Fruit fly (Drosophila melanogaster) whole organism, adult: ENCODE measurements around the gene CG12877.

Source experiments
- CG1620 ChIP-seq: fragments of 200-800 bp; sonication (Bioruptor generic); optimal IDR thresholded peaks from 2 replicates; lab custom pipeline; 2016; ENCODE audit warnings: missing biosample characterization, missing genetic modification characterization
- CG33017 ChIP-seq: fragments of 200-800 bp; sonication (Bioruptor generic); optimal IDR thresholded peaks from 2 replicates; lab custom pipeline; 2018; ENCODE audit warnings: missing biosample characterization, mild to moderate bottlenecking, missing genetic modification characterization, moderate library complexity
- CG7101 ChIP-seq: fragments of 200-800 bp; sonication (Bioruptor generic); optimal IDR thresholded peaks from 2 replicates; lab custom pipeline; 2018; ENCODE audit warnings: missing biosample characterization, mild to moderate bottlenecking, missing genetic modification characterization, moderate library complexity
- Mnt ChIP-seq: fragments of 200-800 bp; sonication (Bioruptor generic); optimal IDR thresholded peaks from 2 replicates; lab custom pipeline; 2016; ENCODE audit warnings: missing biosample characterization, mild to moderate bottlenecking, missing genetic modification characterization
- bab1 ChIP-seq: fragments of 200-800 bp; sonication (Bioruptor generic); optimal IDR thresholded peaks from 3 replicates; lab custom pipeline; 2019; ENCODE audit warnings: missing biosample characterization, mild to moderate bottlenecking, missing genetic modification characterization, moderate library complexity
- cic ChIP-seq: fragments of 200-800 bp; sonication (Bioruptor generic); optimal IDR thresholded peaks from 2 replicates; lab custom pipeline; 2017; ENCODE audit warnings: missing biosample characterization, mild to moderate bottlenecking, missing genetic modification characterization, moderate library complexity
- cnc ChIP-seq, 2 experiments: fragments of >200 bp; optimal IDR thresholded peaks; 2 replicates each; lab custom pipeline; 2017
- pad ChIP-seq: fragments of 200-800 bp; sonication (Bioruptor generic); optimal IDR thresholded peaks from 3 replicates; lab custom pipeline; 2017; ENCODE audit warnings: missing biosample characterization, missing genetic modification characterization, mild to moderate bottlenecking, moderate library complexity, missing genetic modification reagents

DNA sequence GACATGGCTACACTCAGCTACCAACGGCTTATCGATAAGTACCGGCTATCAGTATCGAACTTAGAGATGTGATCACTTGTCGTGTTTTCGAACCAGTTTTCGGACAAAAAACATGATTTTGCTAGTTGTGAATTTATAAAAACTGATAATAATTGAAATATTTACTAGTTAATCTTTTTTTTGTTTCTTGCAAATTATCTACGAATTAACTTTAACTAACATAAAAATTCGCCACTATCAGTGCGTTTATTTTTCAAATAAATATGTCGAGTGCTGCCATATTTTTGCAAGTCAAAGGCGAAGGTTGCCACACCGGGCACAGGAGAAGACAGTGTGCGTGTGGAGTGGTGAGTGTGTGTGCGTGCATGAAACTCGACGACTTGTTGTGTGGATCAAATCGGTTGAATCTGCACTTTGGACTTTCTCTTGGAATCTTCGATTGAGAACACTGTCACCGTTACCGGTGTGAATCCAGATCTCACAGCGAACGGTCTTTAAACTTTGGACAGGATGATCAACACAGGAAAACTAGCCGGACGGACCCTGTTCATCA is 29.6 kb upstream of the CG12877 start, which contains the start of gene Hsdl2:
- TF ChIP-seq Mnt (GFP tag; lab: Kevin White, UChicago) (peak; percentile 46), cnc (optimal IDR thresholded peaks at IDR 0.05; lab: Kevin White, UChicago) (no peak), pad (peak; percentile 41), CG1620 (GFP tag; lab: Kevin White, UChicago) (peak; percentile 38), bab1 (GFP tag; lab: Kevin White, UChicago) (peak; percentile 37), cic (GFP tag; lab: Kevin White, UChicago) (no peak), CG33017 (tag; lab: Kevin White, UChicago) (peak; percentile 30), CG7101 (tag; lab: Kevin White, UChicago) (no peak)
